Fruit fly (Drosophila melanogaster) S2 (cell line): Measurements from ENCODE around the gene kek5.

Experiments used
- CG8478 ChIP-seq: fragments of >200 bp; optimal IDR thresholded peaks from 2 replicates; lab custom pipeline; 2018
- CTCF ChIP-seq, 2 experiments: fragments of >200 bp; optimal IDR thresholded peaks; 2 replicates each; lab custom pipeline; 2018

DNA sequence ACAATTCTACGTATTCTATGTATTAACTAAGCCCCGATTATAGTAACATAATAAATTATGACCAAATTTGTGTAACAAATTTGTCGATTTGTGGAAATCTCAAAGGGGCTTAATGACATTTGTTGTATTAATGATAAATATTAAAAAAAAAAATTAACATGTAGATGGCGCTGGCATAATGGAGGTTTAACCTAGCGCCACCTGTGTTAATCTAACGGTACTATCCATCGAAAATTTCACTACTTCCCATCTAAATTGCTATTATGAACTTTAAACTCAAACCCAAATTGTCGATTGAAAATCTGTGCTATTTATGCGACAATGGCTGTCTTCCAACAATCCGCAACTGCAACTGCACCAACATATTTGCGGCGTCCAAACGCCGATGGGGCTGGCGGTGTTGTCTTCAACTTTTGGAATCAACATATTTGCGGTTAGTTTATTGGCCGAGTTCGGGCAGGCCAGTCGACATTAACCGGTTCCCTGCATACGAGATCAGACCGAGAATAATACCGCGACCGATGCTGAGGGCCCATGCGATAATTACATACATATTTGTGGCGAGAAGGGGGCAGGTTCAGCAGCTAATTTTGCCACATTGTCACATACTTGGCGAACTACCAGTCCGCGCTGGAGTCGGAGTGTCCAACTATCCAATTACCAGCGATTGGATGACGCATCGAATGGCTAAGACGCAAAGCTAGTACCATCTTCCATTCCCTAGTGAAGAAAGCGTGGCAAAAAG, 27.1 kb upstream of the kek5 start:
- TF ChIP-seq CTCF (optimal IDR thresholded peaks at IDR 0.05; lab: Kevin White, UChicago) (peak; percentile 81 to 87), CG8478 (lab: Kevin White, UChicago) (no peak)
